Worm (Caenorhabditis elegans): Measurements from ENCODE around the gene clec-158.

The clec-158 gene

DNA sequence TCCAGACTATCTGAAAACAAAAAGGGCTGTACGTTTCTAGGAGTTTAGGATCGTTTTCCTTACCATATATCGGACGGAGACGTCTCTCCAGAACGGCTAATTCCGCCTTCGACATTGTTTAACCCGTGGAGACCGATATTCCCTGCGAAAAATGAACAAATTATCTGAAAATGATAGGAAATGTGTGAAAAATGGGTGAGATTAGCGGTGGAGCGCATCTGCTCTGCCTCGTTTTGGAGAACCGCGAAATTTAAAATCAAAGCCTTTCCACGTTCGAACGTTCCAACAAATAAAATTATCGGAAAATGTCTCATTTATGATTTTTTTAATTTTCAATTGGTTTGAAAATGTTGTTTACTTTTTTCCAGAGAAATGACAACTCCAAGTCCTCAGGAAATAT, 9.9 kb upstream of the clec-158 start, which contains the start of the genes cra-1 and kbp-1 (continued):
- TF ChIP-seq efl-3 (GFP tag; optimal IDR thresholded peaks at IDR 0.05) (no peak), rnt-1 (tag; optimal IDR thresholded peaks at IDR 0.05) (peak; percentile 36), lin-14 (GFP tag; optimal IDR thresholded peaks at IDR 0.05) (peak; percentile 36), pax-3 (tag; optimal IDR thresholded peaks at IDR 0.05) (no peak), nhr-90 (tag; optimal IDR thresholded peaks at IDR 0.05; ENCODE audit: poor library complexity) (no peak), C16A3.4 (tag; optimal IDR thresholded peaks at IDR 0.05) (peak; percentile 53), xbp-1 (tag; optimal IDR thresholded peaks at IDR 0.05) (peak; percentile 7)

ce11 chrIII:6863901-6864300, 4.5 kb upstream of the clec-158 start, which contains the start of gene sma-3:
TSS of gene sma-3 (minus strand) at chrIII:6863968.
- peak in 3 of 6 experiments; percentile 18 to 81 (median 19) for TF ChIP-seq elt-3 (tag; optimal IDR thresholded peaks at IDR 0.05)
- no peak for TF ChIP-seq ceh-8 (GFP tag; optimal IDR thresholded peaks at IDR 0.05)
- TF ChIP-seq jun-1 (tag; optimal IDR thresholded peaks at IDR 0.05): no peak
- TF ChIP-seq elt-2 (tag; optimal IDR thresholded peaks at IDR 0.05): peak; percentile 10
- no peak for TF ChIP-seq swsn-7 (tag; optimal IDR thresholded peaks at IDR 0.05)
- TF ChIP-seq rnt-1 (tag; optimal IDR thresholded peaks at IDR 0.05): no peak
- TF ChIP-seq ztf-4 (tag; optimal IDR thresholded peaks at IDR 0.05): no peak
- no peak for TF ChIP-seq unc-98 (GFP tag; IDR thresholded peaks at IDR 0.05)
- TF ChIP-seq pag-3 (tag; optimal IDR thresholded peaks at IDR 0.05; ENCODE audit: borderline replicate concordance, insufficient read depth): no peak
- no peak for TF ChIP-seq ceh-63 (GFP tag; optimal IDR thresholded peaks at IDR 0.05)
- no peak for TF ChIP-seq nhr-77 (tag; optimal IDR thresholded peaks at IDR 0.05)
- no peak for TF ChIP-seq unc-62 (GFP tag; optimal IDR thresholded peaks at IDR 0.05)
- no peak for TF ChIP-seq unc-130 (tag; optimal IDR thresholded peaks at IDR 0.05)
- TF ChIP-seq ces-1 (GFP tag; optimal IDR thresholded peaks at IDR 0.05): no peak
- TF ChIP-seq zag-1 (tag; optimal IDR thresholded peaks at IDR 0.05): no peak
- TF ChIP-seq fkh-8 (tag; optimal IDR thresholded peaks at IDR 0.05): no peak
- no peak for TF ChIP-seq lin-39 (tag; optimal IDR thresholded peaks at IDR 0.05)
- no peak for TF ChIP-seq zip-4 (GFP tag; optimal IDR thresholded peaks at IDR 0.05)
- peak; percentile 3 for TF ChIP-seq snu-23 (GFP tag; optimal IDR thresholded peaks at IDR 0.05)
- no peak for TF ChIP-seq mdl-1 (tag; optimal IDR thresholded peaks at IDR 0.05)
- TF ChIP-seq lin-14 (GFP tag; optimal IDR thresholded peaks at IDR 0.05): peak; percentile 64
- no peak for TF ChIP-seq C34B4.2 (tag; optimal IDR thresholded peaks at IDR 0.05)
- no peak for TF ChIP-seq ztf-11 (tag; optimal IDR thresholded peaks at IDR 0.05)
- no peak for TF ChIP-seq nhr-71 (tag; optimal IDR thresholded peaks at IDR 0.05)
- TF ChIP-seq unc-86 (tag; optimal IDR thresholded peaks at IDR 0.05): no peak
- no peak for TF ChIP-seq xbp-1 (tag; optimal IDR thresholded peaks at IDR 0.05)
- TF ChIP-seq sox-4 (tag; optimal IDR thresholded peaks at IDR 0.05): no peak
- TF ChIP-seq nhr-90 (tag; optimal IDR thresholded peaks at IDR 0.05; ENCODE audit: poor library complexity): no peak
- TF ChIP-seq ama-1 (optimal IDR thresholded peaks at IDR 0.05): no peak
- TF ChIP-seq lin-35 (GFP tag; optimal IDR thresholded peaks at IDR 0.05): peak in 1 of 2 experiments; percentile 22
- TF ChIP-seq hlh-4 (tag; optimal IDR thresholded peaks at IDR 0.05): no peak
- no peak for TF ChIP-seq mab-9 (GFP tag; IDR thresholded peaks at IDR 0.05)
- TF ChIP-seq nhr-47 (tag; optimal IDR thresholded peaks at IDR 0.05): no peak
- no peak for TF ChIP-seq ets-5 (GFP tag; IDR thresholded peaks at IDR 0.05)
- TF ChIP-seq hlh-17 (GFP tag; optimal IDR thresholded peaks at IDR 0.05; ENCODE audit: borderline replicate concordance): no peak
- TF ChIP-seq blmp-1 (tag; optimal IDR thresholded peaks at IDR 0.05): peak; percentile 96
- no peak for TF ChIP-seq fos-1 (tag; optimal IDR thresholded peaks at IDR 0.05)
- no peak for TF ChIP-seq nhr-84 (tag; optimal IDR thresholded peaks at IDR 0.05)
- TF ChIP-seq nhr-76 (tag; optimal IDR thresholded peaks at IDR 0.05): no peak
- no peak for TF ChIP-seq F16B12.6 (tag; optimal IDR thresholded peaks at IDR 0.05)
- TF ChIP-seq egl-27 (tag; optimal IDR thresholded peaks at IDR 0.05): no peak
- TF ChIP-seq lir-3 (tag; optimal IDR thresholded peaks at IDR 0.05; ENCODE audit: poor library complexity): no peak
- no peak for TF ChIP-seq nhr-237 (tag; optimal IDR thresholded peaks at IDR 0.05)
- no peak for TF ChIP-seq tbx-2 (tag; optimal IDR thresholded peaks at IDR 0.05)
- TF ChIP-seq alr-1 (tag; optimal IDR thresholded peaks at IDR 0.05; ENCODE audit: borderline replicate concordance): no peak
- TF ChIP-seq efl-1 (optimal IDR thresholded peaks at IDR 0.05): no peak
- peak in 1 of 2 experiments; percentile 74 for TF ChIP-seq efl-1 (GFP tag; optimal IDR thresholded peaks at IDR 0.05 in 1 of 2)
